Worm (Caenorhabditis elegans) whole organism, L4/young adult: ENCODE results near the gene srt-42.
"Not testable (repeated sequence)": the region's sequence is repeated elsewhere in the genome, so short reads cannot be mapped to it uniquely, and the experiment has no call there.

Experiments used
- W03F9.2 ChIP-seq: fragments of 150-350 bp; optimal IDR thresholded peaks from 2 replicates; lab custom pipeline; 2014; ENCODE audit warnings: missing biosample characterization, missing genetic modification characterization
- dao-5 ChIP-seq: sonication (generic microtip); optimal IDR thresholded peaks from 2 replicates; lab custom pipeline; 2016; ENCODE audit warnings: missing genotype, missing genetic modification characterization, moderate library complexity, missing compliant biosample characterization
- him-1 ChIP-seq: sonication (generic microtip); optimal IDR thresholded peaks from 2 replicates; lab custom pipeline; 2016; ENCODE audit warnings: missing genotype, missing genetic modification reagents, missing genetic modification characterization, missing compliant biosample characterization

srt-42 gene

ce11 chrV:1804034-1804542, 3.2 kb upstream of the srt-42 start:
- no peak for TF ChIP-seq dao-5 (tag; lab: Kevin White, UChicago)
- peak; percentile 11 for TF ChIP-seq W03F9.2 (tag; lab: Kevin White, UChicago)
- TF ChIP-seq him-1 (tag; lab: Kevin White, UChicago) = no peak

- TF ChIP-seq dao-5 (tag; lab: Kevin White, UChicago) (no peak), W03F9.2 (tag; lab: Kevin White, UChicago) (peak; percentile 6), him-1 (tag; lab: Kevin White, UChicago) (no peak)
Measured at ce11 chrV:1804645-1805559, 2.4 kb upstream of the srt-42 start, which contains the start of the genes hsp-16.2 and hsp-16.41. Gene hsp-16.2 (minus strand): TSS chrV:1804957. Gene hsp-16.41 (plus strand): TSS chrV:1805178.

ce11 chrV:1805724-1806316, 1.4 kb upstream of the srt-42 start:
- TF ChIP-seq him-1 (tag; lab: Kevin White, UChicago) (no peak), dao-5 (tag; lab: Kevin White, UChicago) (no peak), W03F9.2 (tag; lab: Kevin White, UChicago) (no peak)

- TF ChIP-seq W03F9.2 (tag; lab: Kevin White, UChicago) = no peak
- no peak for TF ChIP-seq him-1 (tag; lab: Kevin White, UChicago)
- no peak for TF ChIP-seq dao-5 (tag; lab: Kevin White, UChicago)
Measured at ce11 chrV:1811035-1811434, 3.8 kb downstream of the srt-42 start, which contains the start of gene Y46H3A.4. Gene Y46H3A.4 (minus strand): TSS chrV:1811135.

- TF ChIP-seq W03F9.2, dao-5, him-1 (tag; lab: Kevin White, UChicago): not testable (repeated sequence)
Measured at ce11 chrV:1814784-1815183, 7.5 kb downstream of the srt-42 start, which contains the start of gene Y46H3A.5. Gene Y46H3A.5 (minus strand): TSS chrV:1814884.

ce11 chrV:1820016-1820415, 12.8 kb downstream of the srt-42 start:
- TF ChIP-seq W03F9.2 (tag; lab: Kevin White, UChicago) (no peak), him-1 (tag; lab: Kevin White, UChicago) (no peak), dao-5 (tag; lab: Kevin White, UChicago) (no peak)

ce11 chrV:1820749-1821148, 13.5 kb downstream of the srt-42 start:
- TF ChIP-seq him-1 (tag; lab: Kevin White, UChicago) (no peak), W03F9.2 (tag; lab: Kevin White, UChicago) (no peak), dao-5 (tag; lab: Kevin White, UChicago) (no peak)

- TF ChIP-seq W03F9.2 (tag; lab: Kevin White, UChicago) (peak; percentile 2), dao-5 (tag; lab: Kevin White, UChicago) (no peak)
Measured at ce11 chrV:1821287-1821686, 14.0 kb downstream of the srt-42 start, which contains the start of the genes gly-7 and mrpl-39. Gene gly-7 (minus strand): TSS chrV:1821323. Gene mrpl-39 (plus strand): TSS chrV:1821579.

ce11 chrV:1824528-1824927, 17.3 kb downstream of the srt-42 start:
- no peak for TF ChIP-seq dao-5 (tag; lab: Kevin White, UChicago)
- no peak for TF ChIP-seq W03F9.2 (tag; lab: Kevin White, UChicago)
- TF ChIP-seq him-1 (tag; lab: Kevin White, UChicago) = no peak

ce11 chrV:1829973-1830372, 22.7 kb downstream of the srt-42 start, which contains the start of gene Y32G9B.1:
Gene Y32G9B.1 (minus strand): TSS chrV:1830073.
- TF ChIP-seq dao-5 (tag; lab: Kevin White, UChicago) (no peak), him-1 (tag; lab: Kevin White, UChicago) (no peak), W03F9.2 (tag; lab: Kevin White, UChicago) (no peak)

- TF ChIP-seq dao-5 (tag; lab: Kevin White, UChicago) (no peak), him-1 (tag; lab: Kevin White, UChicago) (no peak), W03F9.2 (tag; lab: Kevin White, UChicago) (no peak)
Measured at ce11 chrV:1841744-1842143, 34.5 kb downstream of the srt-42 start, which contains the start of gene T10B5.8. Gene T10B5.8 (plus strand): TSS chrV:1842044.

ce11 chrV:1845977-1846376, 38.7 kb downstream of the srt-42 start, which contains the start of gene T10B5.7:
Gene T10B5.7 (plus strand): TSS chrV:1846201.
- TF ChIP-seq W03F9.2 (tag; lab: Kevin White, UChicago) (no peak), him-1 (tag; lab: Kevin White, UChicago) (no peak), dao-5 (tag; lab: Kevin White, UChicago) (no peak)

ce11 chrV:1848590-1848989, 41.3 kb downstream of the srt-42 start:
- TF ChIP-seq him-1 (tag; lab: Kevin White, UChicago) (no peak), W03F9.2 (tag; lab: Kevin White, UChicago) (no peak), dao-5 (tag; lab: Kevin White, UChicago) (no peak)
